Fruit fly (Drosophila melanogaster): ENCODE measurements around the gene Bem46.

DNA sequence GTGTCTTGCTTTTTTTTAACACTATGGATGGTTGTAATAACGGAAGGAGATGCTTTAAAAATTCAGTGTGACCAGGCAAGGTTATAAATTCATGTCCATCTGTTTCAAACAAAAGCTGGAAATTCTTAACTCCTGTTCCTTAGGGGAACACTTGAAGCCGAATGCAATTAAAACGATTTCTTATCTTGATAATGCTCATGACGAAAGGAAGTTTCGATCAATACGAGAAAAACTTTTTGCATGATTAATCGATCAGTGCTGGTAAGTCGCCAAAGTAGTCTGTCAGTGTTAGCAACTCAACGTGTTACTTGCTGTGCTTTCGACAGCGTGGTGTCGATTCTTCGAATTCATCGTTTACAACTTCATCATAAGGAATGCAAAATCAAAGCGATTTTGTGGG lies 33.4 kb upstream of the Bem46 start, which contains the start of gene Rbp9:
- TF ChIP-seq CG10348 (GFP tag; IDR thresholded peaks at IDR 0.05) (no peak), CG14655 (GFP tag; optimal IDR thresholded peaks at IDR 0.05) (no peak), CG34367 (tag; optimal IDR thresholded peaks at IDR 0.05) (no peak), rn (GFP tag; IDR thresholded peaks at IDR 0.05) (no peak), CG9948 (tag; optimal IDR thresholded peaks at IDR 0.05) (no peak), CG12605 (GFP tag; IDR thresholded peaks at IDR 0.05) (no peak), Pif1A (GFP tag; optimal IDR thresholded peaks at IDR 0.05) (no peak), fd96Ca (GFP tag; IDR thresholded peaks at IDR 0.05) (no peak), EcR (GFP tag; optimal IDR thresholded peaks at IDR 0.05) (no peak)
